Worm (Caenorhabditis elegans) whole organism, young adult: Measurements from ENCODE around the gene cox-10.
A peak's percentile ranks its signal among the peaks of the same experiment; 100 is the strongest.

Source experiments
- F37B4.10 ChIP-seq: fragments of 200-800 bp; sonication (Bioruptor generic); IDR thresholded peaks from 2 replicates; pipeline ENCODE4 v1.3.6; 2022; ENCODE audit warnings: missing genetic modification characterization, missing compliant biosample characterization
- K11D2.4 ChIP-seq: fragments of 200-800 bp; sonication (Bioruptor generic); IDR thresholded peaks from 2 replicates; pipeline ENCODE4 v1.3.6; 2022; ENCODE audit warnings: missing genetic modification reagents, missing genetic modification characterization, missing compliant biosample characterization
- Y56A3A.18 ChIP-seq: fragments of 200-800 bp; sonication (Bioruptor generic); IDR thresholded peaks from 2 replicates; pipeline ENCODE4 v1.3.6; 2022; ENCODE audit warnings: missing genetic modification reagents, missing genetic modification characterization, missing compliant biosample characterization
- Y79H2A.3 ChIP-seq: fragments of 200-800 bp; sonication (Bioruptor generic); conservative IDR thresholded peaks from 2 replicates; pipeline ENCODE4 v1.3.6; 2022; ENCODE audit warnings: missing genetic modification reagents, missing genetic modification characterization, missing compliant biosample characterization
- Y95B8A.8 ChIP-seq: fragments of 200-800 bp; sonication (Bioruptor generic); IDR thresholded peaks from 2 replicates; pipeline ENCODE4 v1.3.6; 2022; ENCODE audit warnings: missing genetic modification reagents, missing genetic modification characterization, missing compliant biosample characterization
- aptf-3 ChIP-seq: fragments of 200-800 bp; sonication (Bioruptor generic); IDR thresholded peaks from 2 replicates; pipeline ENCODE4 v1.3.6; 2022; ENCODE audit warnings: missing genetic modification characterization, missing compliant biosample characterization
- attf-3 ChIP-seq: fragments of 200-800 bp; sonication (Bioruptor generic); conservative IDR thresholded peaks from 2 replicates; pipeline ENCODE4 v1.3.6; 2022; ENCODE audit warnings: missing genetic modification reagents, missing genetic modification characterization, missing compliant biosample characterization
- ceh-27 ChIP-seq: fragments of 200-800 bp; sonication (Bioruptor generic); optimal IDR thresholded peaks from 2 replicates; lab custom pipeline; 2018; ENCODE audit warnings: mild to moderate bottlenecking, missing genetic modification characterization, moderate library complexity, missing compliant biosample characterization
- ceh-79 ChIP-seq: sonication (generic microtip); optimal IDR thresholded peaks from 2 replicates; lab custom pipeline; 2017; ENCODE audit warnings: mild to moderate bottlenecking, missing genetic modification characterization, missing compliant biosample characterization
- ceh-91 ChIP-seq: fragments of 200-800 bp; sonication (Bioruptor generic); IDR thresholded peaks from 2 replicates; pipeline ENCODE4 v1.3.6; 2022; ENCODE audit warnings: missing genetic modification reagents, missing genetic modification characterization, missing compliant biosample characterization
- chd-7 ChIP-seq: sonication (generic microtip); optimal IDR thresholded peaks from 2 replicates; lab custom pipeline; 2016; ENCODE audit warnings: mild to moderate bottlenecking, missing genetic modification characterization, moderate library complexity, missing compliant biosample characterization
- dpl-1 ChIP-seq: fragments of 150-350 bp; optimal IDR thresholded peaks from 2 replicates; lab custom pipeline; 2014; ENCODE audit warnings: missing biosample characterization, missing genetic modification reagents, missing genetic modification characterization
- efl-1 ChIP-seq: fragments of 150-350 bp; optimal IDR thresholded peaks from 2 replicates; lab custom pipeline; 2014; ENCODE audit warnings: missing biosample characterization, missing genetic modification reagents, missing genetic modification characterization
- egrh-3 ChIP-seq: fragments of 200-800 bp; sonication (Bioruptor generic); IDR thresholded peaks from 2 replicates; pipeline ENCODE4 v1.3.6; 2022; ENCODE audit warnings: missing genetic modification reagents, missing genetic modification characterization, missing compliant biosample characterization
- ekl-4 ChIP-seq: fragments of 200-800 bp; sonication (Bioruptor generic); IDR thresholded peaks from 2 replicates; pipeline ENCODE4 v1.3.6; 2022; ENCODE audit warnings: missing genetic modification reagents, missing genetic modification characterization, missing compliant biosample characterization
- fkh-3 ChIP-seq: sonication (generic microtip); optimal IDR thresholded peaks from 2 replicates; lab custom pipeline; 2016; ENCODE audit warnings: mild to moderate bottlenecking, missing genetic modification characterization, missing compliant biosample characterization
- gei-17 ChIP-seq: fragments of 200-800 bp; sonication (Bioruptor generic); optimal IDR thresholded peaks from 2 replicates; lab custom pipeline; 2018; ENCODE audit warnings: mild to moderate bottlenecking, missing genetic modification characterization, missing compliant biosample characterization
- hlh-12 ChIP-seq: sonication (generic microtip); optimal IDR thresholded peaks from 2 replicates; lab custom pipeline; 2016; ENCODE audit warnings: missing genetic modification characterization, missing compliant biosample characterization
- hmg-20 ChIP-seq: fragments of 200-800 bp; sonication (Bioruptor generic); IDR thresholded peaks from 2 replicates; pipeline ENCODE4 v1.3.6; 2022; ENCODE audit warnings: missing genetic modification reagents, missing genetic modification characterization, missing compliant biosample characterization
- hrde-1 ChIP-seq: sonication (generic microtip); optimal IDR thresholded peaks from 2 replicates; lab custom pipeline; 2016; ENCODE audit warnings: missing genetic modification characterization, mild to moderate bottlenecking, missing compliant biosample characterization, moderate library complexity, missing genotype, missing genetic modification reagents, borderline replicate concordance
- hsf-1 ChIP-seq: fragments of 200-800 bp; sonication (Bioruptor generic); IDR thresholded peaks from 2 replicates; pipeline ENCODE4 v1.3.6; 2022; ENCODE audit warnings: missing genetic modification reagents, missing genetic modification characterization, missing compliant biosample characterization
- let-526 ChIP-seq: fragments of 200-800 bp; sonication (Bioruptor generic); IDR thresholded peaks from 2 replicates; pipeline ENCODE4 v1.3.6; 2022; ENCODE audit warnings: missing genetic modification reagents, missing genetic modification characterization, missing compliant biosample characterization
- lin-26 ChIP-seq: fragments of 200-800 bp; sonication (Bioruptor generic); IDR thresholded peaks from 2 replicates; pipeline ENCODE4 v1.3.6; 2022; ENCODE audit warnings: missing genetic modification reagents, missing genetic modification characterization, missing compliant biosample characterization
- lin-40 ChIP-seq: sonication (generic microtip); optimal IDR thresholded peaks from 2 replicates; lab custom pipeline; 2016; ENCODE audit warnings: missing genetic modification characterization, mild to moderate bottlenecking, missing compliant biosample characterization, missing genotype, missing genetic modification reagents
- lin-54 ChIP-seq: fragments of 200-800 bp; sonication (Bioruptor generic); optimal IDR thresholded peaks from 2 replicates; lab custom pipeline; 2018; ENCODE audit warnings: mild to moderate bottlenecking, missing genetic modification characterization, missing compliant biosample characterization
- lsl-1 ChIP-seq: fragments of 200-800 bp; sonication (Bioruptor generic); optimal IDR thresholded peaks from 2 replicates; lab custom pipeline; 2018; ENCODE audit warnings: mild to moderate bottlenecking, missing genetic modification characterization, moderate library complexity, missing compliant biosample characterization
- lsy-27 ChIP-seq: sonication (generic microtip); optimal IDR thresholded peaks from 2 replicates; lab custom pipeline; 2017; ENCODE audit warnings: missing genetic modification characterization, mild to moderate bottlenecking, missing compliant biosample characterization, antibody characterized with exemption, missing genotype, borderline replicate concordance; ENCODE audit not compliant: insufficient read depth
- madf-6 ChIP-seq: fragments of 200-800 bp; sonication (Bioruptor generic); IDR thresholded peaks from 2 replicates; pipeline ENCODE4 v1.3.6; 2022; ENCODE audit warnings: missing genetic modification reagents, missing genetic modification characterization, missing compliant biosample characterization
- madf-8 ChIP-seq: fragments of 200-800 bp; sonication (Bioruptor generic); conservative IDR thresholded peaks from 2 replicates; pipeline ENCODE4 v1.3.6; 2022; ENCODE audit warnings: missing genetic modification reagents, missing genetic modification characterization, missing compliant biosample characterization
- mcd-1 ChIP-seq: fragments of 200-800 bp; sonication (Bioruptor generic); IDR thresholded peaks from 2 replicates; pipeline ENCODE4 v1.3.6; 2022; ENCODE audit warnings: missing genetic modification reagents, missing genetic modification characterization, missing compliant biosample characterization
- nfya-2 ChIP-seq: fragments of 200-800 bp; sonication (Bioruptor generic); IDR thresholded peaks from 2 replicates; pipeline ENCODE4 v1.3.6; 2022; ENCODE audit warnings: missing genetic modification reagents, missing genetic modification characterization, missing compliant biosample characterization
- nhr-120 ChIP-seq: fragments of 200-800 bp; sonication (Bioruptor generic); IDR thresholded peaks from 2 replicates; pipeline ENCODE4 v1.3.6; 2022; ENCODE audit warnings: missing genetic modification characterization, missing compliant biosample characterization
- nhr-179 ChIP-seq: sonication (generic microtip); optimal IDR thresholded peaks from 2 replicates; lab custom pipeline; 2016; ENCODE audit warnings: mild to moderate bottlenecking, missing genetic modification characterization, missing compliant biosample characterization
- nhr-90 ChIP-seq: sonication (generic microtip); optimal IDR thresholded peaks from 2 replicates; lab custom pipeline; 2016; ENCODE audit warnings: missing genotype, mild to moderate bottlenecking, missing genetic modification characterization, missing compliant biosample characterization
- pbrm-1 ChIP-seq: fragments of 200-800 bp; sonication (Bioruptor generic); IDR thresholded peaks from 2 replicates; pipeline ENCODE4 v1.3.6; 2022; ENCODE audit warnings: missing genetic modification reagents, missing genetic modification characterization, missing compliant biosample characterization
- pha-4 ChIP-seq: fragments of 150-350 bp; sonication (generic microtip); optimal IDR thresholded peaks from 2 replicates; lab custom pipeline; 2014; ENCODE audit warnings: missing biosample characterization, missing genetic modification reagents, missing genetic modification characterization
- sea-2 ChIP-seq: fragments of 200-800 bp; sonication (Bioruptor generic); IDR thresholded peaks from 2 replicates; pipeline ENCODE4 v1.3.6; 2022; ENCODE audit warnings: missing genetic modification characterization, missing compliant biosample characterization
- snpc-1.1 ChIP-seq: sonication (generic microtip); optimal IDR thresholded peaks from 2 replicates; lab custom pipeline; 2017; ENCODE audit warnings: missing genetic modification characterization, mild to moderate bottlenecking, missing compliant biosample characterization, antibody characterized with exemption, moderate library complexity, missing genotype, missing genetic modification reagents; ENCODE audit not compliant: insufficient read depth
- snpc-3.4 ChIP-seq: sonication (generic microtip); optimal IDR thresholded peaks from 2 replicates; lab custom pipeline; 2017; ENCODE audit warnings: missing genetic modification characterization, mild to moderate bottlenecking, missing compliant biosample characterization, antibody characterized with exemption, moderate library complexity, missing genotype, missing genetic modification reagents
- somi-1 ChIP-seq: fragments of 200-800 bp; sonication (Bioruptor generic); optimal IDR thresholded peaks from 2 replicates; lab custom pipeline; 2018; ENCODE audit warnings: mild to moderate bottlenecking, missing genetic modification characterization, missing compliant biosample characterization
- tbp1 ChIP-seq: fragments of 200-800 bp; sonication (Bioruptor generic); optimal IDR thresholded peaks from 2 replicates; lab custom pipeline; 2018; ENCODE audit warnings: mild to moderate bottlenecking, missing genetic modification characterization, missing compliant biosample characterization
- unc-130 ChIP-seq: sonication (generic microtip); optimal IDR thresholded peaks from 2 replicates; lab custom pipeline; 2016; ENCODE audit warnings: missing genetic modification reagents, missing genetic modification characterization, missing compliant biosample characterization
- ztf-18 ChIP-seq: sonication (generic microtip); optimal IDR thresholded peaks from 2 replicates; lab custom pipeline; 2016; ENCODE audit warnings: missing genotype, mild to moderate bottlenecking, missing genetic modification characterization, missing compliant biosample characterization
- ztf-26 ChIP-seq: sonication (generic microtip); optimal IDR thresholded peaks from 2 replicates; lab custom pipeline; 2017; ENCODE audit warnings: missing genetic modification characterization, missing compliant biosample characterization

Gene cox-10

DNA sequence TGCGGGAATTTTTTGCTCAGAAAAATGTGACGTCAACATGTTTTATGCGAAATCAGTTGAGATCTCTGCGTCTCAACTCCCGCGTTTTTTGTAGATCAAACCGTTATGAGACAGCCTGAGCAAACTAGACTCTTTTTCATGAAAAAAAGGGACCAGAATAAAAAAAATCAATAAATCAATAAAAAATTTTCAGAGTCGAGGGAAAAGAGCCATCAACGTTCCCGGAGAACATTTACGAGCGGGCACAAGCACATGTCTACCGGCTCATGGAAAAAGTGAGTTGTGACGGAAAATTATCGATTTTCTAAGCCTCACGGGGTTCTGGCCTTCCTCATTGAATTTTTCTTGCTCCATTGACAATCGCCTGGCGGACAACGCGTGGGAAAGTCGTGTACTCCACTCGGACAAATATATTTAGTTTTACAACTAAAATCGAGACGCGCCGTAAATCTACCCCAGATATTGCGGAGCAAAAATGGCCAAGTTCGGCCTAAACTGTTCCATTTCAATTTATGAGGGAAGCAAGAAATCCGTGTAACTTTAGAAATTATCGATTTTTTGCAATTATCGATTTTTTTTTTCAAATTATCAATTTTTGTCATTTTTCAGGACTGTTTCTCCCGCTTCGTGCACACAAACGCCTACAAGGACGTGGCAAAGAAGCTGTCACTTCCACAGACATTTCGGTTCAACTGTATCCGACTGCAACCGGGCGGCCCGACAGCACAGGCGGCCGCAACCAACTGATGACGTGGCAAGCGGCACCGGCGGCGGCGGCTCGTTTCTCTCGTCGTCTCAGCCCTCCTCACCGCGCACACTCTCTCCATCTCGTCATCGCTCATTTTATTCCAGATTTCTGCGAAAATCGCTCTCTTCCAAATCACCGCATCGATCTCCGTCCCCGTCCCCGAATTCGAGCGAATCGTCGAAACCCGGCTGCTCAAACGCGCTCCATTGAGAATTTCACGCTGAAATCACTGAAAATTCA lies 8.6 kb upstream of the cox-10 start (continued):
- peak; percentile 61; the same call in 1 of the 2 replicates for TF ChIP-seq egrh-3 (GFP tag; lab: Robert Waterston, UW)
- TF ChIP-seq pbrm-1 = peak; percentile 43; the same call in 1 of the 2 replicates

ce11 chrII:12671892-12672291 lies 7.9 kb upstream of the cox-10 start:
- no peak for TF ChIP-seq chd-7 (tag; lab: Kevin White, UChicago)
- no peak for TF ChIP-seq nhr-120
- no peak for TF ChIP-seq nhr-179
- TF ChIP-seq Y56A3A.18 = 0 out of 2 replicates have a peak, but pooled peaks have one; percentile 7
- TF ChIP-seq snpc-1.1 = no peak
- no peak for TF ChIP-seq gei-17 (GFP tag; lab: Kevin White, UChicago)
- no peak for TF ChIP-seq let-526 (GFP tag; lab: Robert Waterston, UW)
- TF ChIP-seq ceh-79 (tag; lab: Kevin White, UChicago) = no peak
- TF ChIP-seq dpl-1 = no peak
- peak; percentile 68 for TF ChIP-seq madf-6 (GFP tag; lab: Robert Waterston, UW)
- TF ChIP-seq hsf-1 = peak; percentile 60
- no peak for TF ChIP-seq lin-54 (GFP tag; lab: Kevin White, UChicago)
- peak; percentile 25; the same call in 1 of the 2 replicates for TF ChIP-seq mcd-1 (GFP tag; lab: Robert Waterston, UW)
- no peak for TF ChIP-seq lsy-27 (tag; lab: Kevin White, UChicago)
- TF ChIP-seq nfya-2 (GFP tag; lab: Robert Waterston, UW) = no peak
- peak; percentile 24; the same call in 1 of the 2 replicates for TF ChIP-seq madf-8 (GFP tag; lab: Robert Waterston, UW)
- TF ChIP-seq efl-1 (GFP tag; lab: Kevin White, UChicago) = peak; percentile 32
- TF ChIP-seq lsl-1 (GFP tag; lab: Kevin White, UChicago) = no peak
- no peak for TF ChIP-seq ztf-18 (tag; lab: Kevin White, UChicago)
- TF ChIP-seq ceh-27 (GFP tag; lab: Kevin White, UChicago) = no peak
- 0 out of 2 replicates have a peak, but pooled peaks have one; percentile 38 for TF ChIP-seq pbrm-1
- TF ChIP-seq ceh-91 = 0 out of 2 replicates have a peak, but pooled peaks have one; percentile 15
- TF ChIP-seq unc-130 (GFP tag; lab: Kevin White, UChicago) = no peak
- no peak for TF ChIP-seq hrde-1
- no peak for TF ChIP-seq somi-1
- no peak for TF ChIP-seq sea-2 (GFP tag; lab: Robert Waterston, UW)
- TF ChIP-seq lin-26 (GFP tag; lab: Robert Waterston, UW) = no peak
- 0 out of 2 replicates have a peak, but pooled peaks have one; percentile 7 for TF ChIP-seq ekl-4
- TF ChIP-seq fkh-3 (tag; lab: Kevin White, UChicago) = no peak

ce11 chrII:12672512-12672911 lies 7.2 kb upstream of the cox-10 start:
- TF ChIP-seq Y79H2A.3 (GFP tag; lab: Robert Waterston, UW) = 0 out of 2 replicates have a peak, but pooled peaks have one; percentile 33
- no peak for TF ChIP-seq sea-2 (GFP tag; lab: Robert Waterston, UW)
- no peak for TF ChIP-seq hmg-20 (GFP tag; lab: Robert Waterston, UW)
- TF ChIP-seq aptf-3 (GFP tag; lab: Robert Waterston, UW) = no peak
- no peak for TF ChIP-seq hlh-12 (tag; lab: Kevin White, UChicago)
- peak; percentile 15 for TF ChIP-seq tbp1
- no peak for TF ChIP-seq pha-4
- TF ChIP-seq ceh-27 (GFP tag; lab: Kevin White, UChicago) = no peak
- TF ChIP-seq nhr-90 = no peak
- no peak for TF ChIP-seq lin-40 (tag; lab: Kevin White, UChicago)
- TF ChIP-seq efl-1 (GFP tag; lab: Kevin White, UChicago) = no peak
- TF ChIP-seq K11D2.4 (GFP tag; lab: Robert Waterston, UW) = no peak
- no peak for TF ChIP-seq lsy-27 (tag; lab: Kevin White, UChicago)
- TF ChIP-seq snpc-3.4 = no peak
- TF ChIP-seq egrh-3 (GFP tag; lab: Robert Waterston, UW) = no peak
- no peak for TF ChIP-seq F37B4.10
- TF ChIP-seq Y95B8A.8 (GFP tag; lab: Robert Waterston, UW) = 0 out of 2 replicates have a peak, but pooled peaks have one; percentile 2
- TF ChIP-seq attf-3 (GFP tag; lab: Robert Waterston, UW) = 0 out of 2 replicates have a peak, but pooled peaks have one; percentile 11
- no peak for TF ChIP-seq ztf-26 (tag; lab: Kevin White, UChicago)
